Worm (Caenorhabditis elegans) whole organism, L3 larva: ENCODE data around the gene R09E10.2.

Experiments used
- R02D3.7 ChIP-seq: fragments of 150-350 bp; optimal IDR thresholded peaks from 2 replicates; lab custom pipeline; 2014; ENCODE audit warnings: missing biosample characterization, missing genetic modification characterization
- ama-1 ChIP-seq: fragments of 150-350 bp; optimal IDR thresholded peaks from 2 replicates; lab custom pipeline; 2018
- ceh-16 ChIP-seq: sonication (generic microtip); optimal IDR thresholded peaks from 2 replicates; lab custom pipeline; 2017; ENCODE audit warnings: missing biosample characterization, missing genetic modification characterization
- ceh-28 ChIP-seq: fragments of 150-350 bp; optimal IDR thresholded peaks from 2 replicates; lab custom pipeline; 2014; ENCODE audit warnings: missing biosample characterization, missing genetic modification reagents, missing genetic modification characterization
- ceh-82 ChIP-seq: fragments of 150-350 bp; optimal IDR thresholded peaks from 2 replicates; lab custom pipeline; 2014; ENCODE audit warnings: missing biosample characterization, missing genetic modification characterization
- ceh-9 ChIP-seq: sonication (generic microtip); optimal IDR thresholded peaks from 2 replicates; lab custom pipeline; 2018; ENCODE audit warnings: missing biosample characterization, missing genetic modification characterization
- daf-12 ChIP-seq: fragments of 150-350 bp; optimal IDR thresholded peaks from 2 replicates; lab custom pipeline; 2014; ENCODE audit warnings: missing biosample characterization, missing genetic modification reagents, missing genetic modification characterization
- egl-27 ChIP-seq: sonication (generic microtip); optimal IDR thresholded peaks from 4 replicates; lab custom pipeline; 2017; ENCODE audit warnings: missing biosample characterization, missing genetic modification reagents, missing genetic modification characterization
- egl-5 ChIP-seq: fragments of 150-350 bp; optimal IDR thresholded peaks from 2 replicates; lab custom pipeline; 2017; ENCODE audit warnings: missing biosample characterization, missing genetic modification reagents, missing genetic modification characterization, inconsistent platforms
- elt-1 ChIP-seq: fragments of 150-350 bp; optimal IDR thresholded peaks from 2 replicates; lab custom pipeline; 2014; ENCODE audit warnings: missing biosample characterization, missing genetic modification characterization
- elt-2 ChIP-seq: sonication (generic microtip); optimal IDR thresholded peaks from 2 replicates; lab custom pipeline; 2016; ENCODE audit warnings: missing genetic modification reagents, mild to moderate bottlenecking, missing genetic modification characterization, missing compliant biosample characterization
- elt-3 ChIP-seq, 3 experiments: fragments of 150-350 bp in 1 of 3; sonication (generic microtip) in 2 of 3; optimal IDR thresholded peaks; 2 replicates in 2 of 3; 4 replicates in 1 of 3; lab custom pipeline; 2014 to 2017; ENCODE audit warnings: missing biosample characterization in 3 of 3, missing genetic modification characterization in 3 of 3
- eor-1 ChIP-seq, 2 experiments: fragments of 150-350 bp; optimal IDR thresholded peaks; 2 replicates each; lab custom pipeline; 2014 to 2018; ENCODE audit warnings: missing biosample characterization in 2 of 2, missing genetic modification characterization in 2 of 2
- fkh-10 ChIP-seq: sonication (generic microtip); optimal IDR thresholded peaks from 2 replicates; lab custom pipeline; 2017; ENCODE audit warnings: missing biosample characterization, missing genetic modification reagents, missing genetic modification characterization
- lin-15B ChIP-seq: fragments of 150-350 bp; optimal IDR thresholded peaks from 2 replicates; lab custom pipeline; 2014; ENCODE audit warnings: missing biosample characterization, missing genetic modification characterization
- lin-39 ChIP-seq: fragments of 150-350 bp; optimal IDR thresholded peaks from 2 replicates; lab custom pipeline; 2018; ENCODE audit warnings: missing biosample characterization, missing genetic modification reagents, missing genetic modification characterization
- lsy-12 ChIP-seq: sonication (generic microtip); optimal IDR thresholded peaks from 2 replicates; lab custom pipeline; 2016; ENCODE audit warnings: mild to moderate bottlenecking, missing genetic modification characterization, missing compliant biosample characterization
- mml-1 ChIP-seq: fragments of 150-350 bp; sonication (generic microtip); optimal IDR thresholded peaks from 3 replicates; lab custom pipeline; 2014; ENCODE audit warnings: missing biosample characterization, missing genetic modification characterization
- nfya-1 ChIP-seq: sonication (generic microtip); optimal IDR thresholded peaks from 2 replicates; lab custom pipeline; 2017; ENCODE audit warnings: missing genetic modification characterization, mild to moderate bottlenecking, missing compliant biosample characterization, antibody characterized with exemption, moderate library complexity; ENCODE audit not compliant: insufficient read depth
- nhr-11 ChIP-seq: fragments of 150-350 bp; optimal IDR thresholded peaks from 2 replicates; lab custom pipeline; 2014; ENCODE audit warnings: missing biosample characterization, missing genetic modification characterization
- nhr-23 ChIP-seq: fragments of 150-350 bp; optimal IDR thresholded peaks from 2 replicates; lab custom pipeline; 2014; ENCODE audit warnings: missing biosample characterization, missing genetic modification reagents, missing genetic modification characterization
- nhr-25 ChIP-seq: sonication (generic microtip); optimal IDR thresholded peaks from 2 replicates; lab custom pipeline; 2017; ENCODE audit warnings: missing biosample characterization, missing genetic modification characterization
- nhr-28 ChIP-seq: fragments of 150-350 bp; optimal IDR thresholded peaks from 2 replicates; lab custom pipeline; 2014; ENCODE audit warnings: missing biosample characterization, missing genetic modification characterization
- nhr-43 ChIP-seq: sonication (generic microtip); optimal IDR thresholded peaks from 2 replicates; lab custom pipeline; 2016; ENCODE audit warnings: mild to moderate bottlenecking, missing genetic modification characterization, missing compliant biosample characterization; ENCODE audit not compliant: poor library complexity, severe bottlenecking
- nhr-67 ChIP-seq: fragments of 150-350 bp; optimal IDR thresholded peaks from 2 replicates; lab custom pipeline; 2014; ENCODE audit warnings: missing biosample characterization, missing genetic modification characterization
- nhr-77 ChIP-seq: fragments of 150-350 bp; optimal IDR thresholded peaks from 2 replicates; lab custom pipeline; 2014; ENCODE audit warnings: missing biosample characterization, missing genetic modification characterization
- pqm-1 ChIP-seq: fragments of 150-350 bp; optimal IDR thresholded peaks from 2 replicates; lab custom pipeline; 2017; ENCODE audit warnings: missing biosample characterization, missing genetic modification characterization, inconsistent platforms
- snpc-4 ChIP-seq: fragments of 150-350 bp; optimal IDR thresholded peaks from 2 replicates; lab custom pipeline; 2014; ENCODE audit warnings: missing biosample characterization, missing genetic modification characterization
- tbx-2 ChIP-seq: sonication (generic microtip); optimal IDR thresholded peaks from 2 replicates; lab custom pipeline; 2016; ENCODE audit warnings: mild to moderate bottlenecking, missing genetic modification characterization, missing compliant biosample characterization
- unc-39 ChIP-seq: sonication (generic microtip); optimal IDR thresholded peaks from 4 replicates; lab custom pipeline; 2017; ENCODE audit warnings: missing biosample characterization, missing genetic modification characterization
- unc-62 ChIP-seq: fragments of 150-350 bp; sonication (generic microtip); optimal IDR thresholded peaks from 4 replicates; lab custom pipeline; 2014; ENCODE audit warnings: missing biosample characterization, missing genetic modification reagents, missing genetic modification characterization
- zag-1 ChIP-seq: fragments of 150-350 bp; optimal IDR thresholded peaks from 2 replicates; lab custom pipeline; 2014; ENCODE audit warnings: missing biosample characterization, missing genetic modification characterization
- ztf-11 ChIP-seq: fragments of 150-350 bp; optimal IDR thresholded peaks from 2 replicates; lab custom pipeline; 2014; ENCODE audit warnings: missing biosample characterization, missing genetic modification characterization
- ztf-4 ChIP-seq: fragments of 150-350 bp; optimal IDR thresholded peaks from 2 replicates; lab custom pipeline; 2014; ENCODE audit warnings: missing biosample characterization, missing genetic modification characterization

Gene R09E10.2

DNA sequence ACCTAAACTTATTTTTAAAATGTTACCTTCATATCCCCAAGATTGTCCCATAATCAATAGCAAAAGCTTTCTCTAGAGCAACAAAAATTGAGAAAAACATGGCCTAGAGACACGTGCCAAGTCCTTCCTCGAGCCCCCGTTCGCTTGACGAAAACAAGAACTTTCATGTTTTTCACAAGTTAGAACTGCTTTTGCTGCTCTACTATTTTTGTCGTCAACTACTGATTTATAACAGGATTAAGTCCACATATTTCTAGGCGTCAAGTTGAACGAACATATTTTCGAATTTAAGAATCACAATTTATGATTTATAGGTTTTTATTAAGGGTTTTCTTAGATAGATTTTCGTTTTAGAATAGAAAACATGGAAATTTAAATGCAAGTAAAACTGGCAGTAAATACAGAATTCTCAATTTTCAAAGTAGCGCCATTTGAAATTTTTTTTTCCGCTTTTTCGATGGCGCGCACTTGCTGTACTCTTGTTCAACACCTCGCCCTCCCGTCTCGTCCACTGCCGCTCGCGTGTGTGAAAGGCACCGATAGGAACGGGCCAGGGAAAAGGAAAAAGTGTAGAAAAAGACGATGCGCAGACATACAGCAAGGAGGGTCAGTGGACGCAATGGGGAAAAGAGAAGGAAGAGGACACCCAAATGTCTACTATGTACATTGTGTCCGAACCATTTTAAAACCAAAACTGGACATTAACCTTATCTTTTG is 33.7 kb downstream of the R09E10.2 start, which contains the start of gene rad-51 (continued):
- TF ChIP-seq lsy-12 (tag; lab: Kevin White, UChicago) = peak; percentile 5
- no peak for TF ChIP-seq nhr-77 (tag; lab: Kevin White, UChicago)
- TF ChIP-seq snpc-4 (tag; lab: Kevin White, UChicago) = peak; percentile 73
- TF ChIP-seq nhr-43 = no peak
- TF ChIP-seq zag-1 (tag; lab: Kevin White, UChicago) = no peak
- no peak for TF ChIP-seq nhr-11 (tag; lab: Kevin White, UChicago)
- no peak for TF ChIP-seq fkh-10 (GFP tag; lab: Kevin White, UChicago)
- no peak for TF ChIP-seq ztf-11 (tag; lab: Kevin White, UChicago)
- TF ChIP-seq nhr-23 = peak; percentile 33
- peak; percentile 37 for TF ChIP-seq lin-39 (tag; lab: Kevin White, UChicago)
- TF ChIP-seq egl-5 (tag; lab: Kevin White, UChicago) = no peak
- TF ChIP-seq elt-1 (tag; lab: Kevin White, UChicago) = no peak
- TF ChIP-seq nhr-67 (tag; lab: Kevin White, UChicago) = no peak
- no peak for TF ChIP-seq unc-39 (tag; lab: Kevin White, UChicago)
- peak; percentile 54 for TF ChIP-seq elt-2 (tag; lab: Kevin White, UChicago)
- TF ChIP-seq ceh-16 = no peak
- no peak for TF ChIP-seq daf-12 (tag; lab: Kevin White, UChicago)
- TF ChIP-seq eor-1 (tag; optimal IDR thresholded peaks at IDR 0.05; lab: Kevin White, UChicago) = no peak
- peak; percentile 85 for TF ChIP-seq lin-15B (tag; lab: Kevin White, UChicago)
- TF ChIP-seq mml-1 (tag; lab: Kevin White, UChicago) = no peak
- TF ChIP-seq nhr-25 (tag; lab: Kevin White, UChicago) = peak; percentile 68
- TF ChIP-seq tbx-2 (tag; lab: Kevin White, UChicago) = no peak
- TF ChIP-seq unc-62 (GFP tag; lab: Kevin White, UChicago) = no peak
- no peak for TF ChIP-seq elt-3 (tag; optimal IDR thresholded peaks at IDR 0.05; lab: Kevin White, UChicago)
- TF ChIP-seq, all 47 proteins: peak for 12

DNA sequence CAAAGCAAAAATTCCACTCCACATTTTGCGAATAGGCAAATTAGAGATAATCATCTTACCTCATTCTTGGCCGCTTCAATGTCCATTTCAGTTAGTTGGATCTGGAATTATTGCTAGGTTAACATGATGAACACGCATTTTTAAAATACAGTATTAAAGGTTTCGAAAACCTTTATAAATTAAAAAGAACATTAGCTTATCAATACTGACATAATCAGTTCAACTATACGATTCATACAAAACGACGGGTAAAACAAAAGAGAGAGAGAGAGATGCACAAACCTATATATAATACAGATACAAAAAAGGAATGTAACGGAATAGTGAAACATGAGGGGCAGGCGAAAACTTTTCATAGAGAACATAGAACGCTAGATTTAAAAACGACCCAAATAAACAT is 36.6 kb downstream of the R09E10.2 start, which contains the start of gene thk-1:
thk-1 (minus strand) TSS at position 101 of the 400 bp plus-strand sequence.
- TF ChIP-seq lin-15B (tag; lab: Kevin White, UChicago) (no peak), ama-1 (lab: Kevin White, UChicago) (no peak), R02D3.7 (tag; lab: Kevin White, UChicago) (no peak), nhr-43 (no peak), ztf-11 (tag; lab: Kevin White, UChicago) (no peak), ceh-28 (tag; lab: Kevin White, UChicago) (no peak), fkh-10 (GFP tag; lab: Kevin White, UChicago) (no peak), nfya-1 (tag; lab: Kevin White, UChicago) (no peak), nhr-25 (tag; lab: Kevin White, UChicago) (no peak), elt-2 (tag; lab: Kevin White, UChicago) (peak; percentile 42), egl-27 (tag; lab: Kevin White, UChicago) (no peak), elt-3 (tag; optimal IDR thresholded peaks at IDR 0.05; lab: Kevin White, UChicago) (no peak), egl-5 (tag; lab: Kevin White, UChicago) (no peak), pqm-1 (tag; lab: Kevin White, UChicago) (peak; percentile 15), tbx-2 (tag; lab: Kevin White, UChicago) (no peak), unc-39 (tag; lab: Kevin White, UChicago) (no peak), ztf-4 (no peak)

DNA sequence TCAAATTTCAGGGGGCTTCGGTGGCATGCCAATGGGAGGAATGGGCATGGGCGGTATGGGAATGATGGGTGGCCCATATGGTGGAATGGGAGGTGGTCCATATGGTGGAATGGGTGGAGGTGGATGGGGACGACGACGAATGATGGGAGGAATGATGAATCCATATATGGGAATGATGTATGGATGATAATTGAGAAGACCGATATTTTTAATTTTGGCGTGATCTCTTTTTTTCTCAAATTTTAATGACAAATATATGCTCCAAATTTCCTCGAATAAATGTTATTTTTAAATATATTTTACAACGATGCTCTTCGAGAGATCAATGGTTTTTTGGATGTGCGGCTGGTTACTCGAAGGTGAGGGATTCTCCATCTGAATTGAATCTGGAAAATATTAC is 40.4 kb downstream of the R09E10.2 start, which contains the start of gene Y43C5A.4:
Y43C5A.4 (plus strand) TSS at position 301 of the 400 bp plus-strand sequence.
- TF ChIP-seq unc-39 (tag; lab: Kevin White, UChicago) (no peak), ztf-4 (no peak), nhr-11 (tag; lab: Kevin White, UChicago) (no peak), ceh-9 (tag; lab: Kevin White, UChicago) (no peak), fkh-10 (GFP tag; lab: Kevin White, UChicago) (no peak), nhr-28 (tag; lab: Kevin White, UChicago) (no peak), daf-12 (tag; lab: Kevin White, UChicago) (no peak)

DNA sequence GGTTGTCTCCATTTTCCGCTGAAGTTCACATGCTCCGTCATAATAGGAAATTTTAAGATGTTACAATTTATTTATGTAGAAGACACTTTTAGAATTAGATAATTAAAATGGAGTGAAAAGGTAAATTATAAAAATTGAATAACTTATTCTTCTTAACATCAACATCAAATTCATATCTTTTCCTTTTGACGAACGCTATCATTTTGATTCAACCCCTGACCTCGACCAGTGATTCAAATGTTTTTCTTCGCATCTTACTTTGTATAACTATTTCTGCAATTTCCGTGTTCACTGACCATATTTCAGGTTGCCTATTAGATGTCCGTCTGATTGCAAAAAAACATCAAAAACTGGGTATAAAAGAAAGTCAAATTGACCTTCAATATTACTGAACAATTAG is 41.1 kb downstream of the R09E10.2 start, which contains the start of gene Y43C5A.7:
Y43C5A.7 (plus strand) TSS at position 301 of the 400 bp plus-strand sequence.
- TF ChIP-seq fkh-10 (GFP tag; lab: Kevin White, UChicago) = no peak
- TF ChIP-seq daf-12 (tag; lab: Kevin White, UChicago) = no peak
- no peak for TF ChIP-seq ceh-82 (tag; lab: Kevin White, UChicago)
- TF ChIP-seq mml-1 (tag; lab: Kevin White, UChicago) = no peak
- TF ChIP-seq nhr-43 = no peak
- TF ChIP-seq, all 47 proteins: peak for 0
